Worm (Caenorhabditis elegans) whole organism, young adult: ENCODE measurements around the gene cyp-33C11.

Experiments used
- B0035.1 ChIP-seq: sonication (generic microtip); optimal IDR thresholded peaks from 2 replicates; lab custom pipeline; 2016; ENCODE audit warnings: missing genetic modification characterization, mild to moderate bottlenecking, missing compliant biosample characterization, missing genotype, missing genetic modification reagents
- B0261.1 ChIP-seq: sonication (generic microtip); optimal IDR thresholded peaks from 2 replicates; lab custom pipeline; 2016; ENCODE audit warnings: mild to moderate bottlenecking, missing genetic modification characterization, moderate library complexity, missing compliant biosample characterization
- C17E4.6 ChIP-seq: fragments of 200-800 bp; sonication (Bioruptor generic); IDR thresholded peaks from 2 replicates; pipeline ENCODE4 v1.3.6; 2022; ENCODE audit warnings: missing genetic modification reagents, missing genetic modification characterization, missing compliant biosample characterization
- F10E7.11 ChIP-seq: sonication (generic microtip); optimal IDR thresholded peaks from 2 replicates; lab custom pipeline; 2017; ENCODE audit warnings: mild to moderate bottlenecking, missing genetic modification characterization, moderate library complexity, missing compliant biosample characterization
- F23B12.7 ChIP-seq: sonication (generic microtip); optimal IDR thresholded peaks from 2 replicates; lab custom pipeline; 2017; ENCODE audit warnings: missing genetic modification characterization, mild to moderate bottlenecking, missing compliant biosample characterization, antibody characterized with exemption, moderate library complexity; ENCODE audit not compliant: insufficient read depth
- F33H1.4 ChIP-seq: fragments of 200-800 bp; sonication (Bioruptor generic); IDR thresholded peaks from 2 replicates; pipeline ENCODE4 v1.3.6; 2022; ENCODE audit warnings: missing genetic modification reagents, missing genetic modification characterization, missing compliant biosample characterization
- F49E8.2 ChIP-seq: sonication (generic microtip); optimal IDR thresholded peaks from 3 replicates; lab custom pipeline; 2017; ENCODE audit warnings: missing genetic modification characterization, mild to moderate bottlenecking, missing compliant biosample characterization, antibody characterized with exemption, moderate library complexity; ENCODE audit not compliant: insufficient read depth
- K12H6.12 ChIP-seq: fragments of 200-800 bp; sonication (Bioruptor generic); optimal IDR thresholded peaks from 2 replicates; lab custom pipeline; 2018; ENCODE audit warnings: mild to moderate bottlenecking, missing genetic modification characterization, missing compliant biosample characterization
- T07F8.4 ChIP-seq: sonication (generic microtip); optimal IDR thresholded peaks from 2 replicates; lab custom pipeline; 2016; ENCODE audit warnings: mild to moderate bottlenecking, missing genetic modification characterization, moderate library complexity, missing compliant biosample characterization
- Y53F4B.3 ChIP-seq: fragments of 200-800 bp; sonication (Bioruptor generic); IDR thresholded peaks from 2 replicates; pipeline ENCODE4 v1.3.6; 2022; ENCODE audit warnings: missing genetic modification reagents, missing genetic modification characterization, missing compliant biosample characterization
- Y67H2A.10 ChIP-seq: fragments of 200-800 bp; sonication (Bioruptor generic); conservative IDR thresholded peaks from 2 replicates; pipeline ENCODE4 v1.3.6; 2022; ENCODE audit warnings: missing genetic modification reagents, missing genetic modification characterization, missing compliant biosample characterization
- Y95B8A.8 ChIP-seq: fragments of 200-800 bp; sonication (Bioruptor generic); IDR thresholded peaks from 2 replicates; pipeline ENCODE4 v1.3.6; 2022; ENCODE audit warnings: missing genetic modification reagents, missing genetic modification characterization, missing compliant biosample characterization
- aptf-3 ChIP-seq: fragments of 200-800 bp; sonication (Bioruptor generic); IDR thresholded peaks from 2 replicates; pipeline ENCODE4 v1.3.6; 2022; ENCODE audit warnings: missing genetic modification characterization, missing compliant biosample characterization
- bed-1 ChIP-seq: fragments of 200-800 bp; sonication (Bioruptor generic); IDR thresholded peaks from 2 replicates; pipeline ENCODE4 v1.3.6; 2022; ENCODE audit warnings: missing genetic modification reagents, missing genetic modification characterization, missing compliant biosample characterization
- bed-2 ChIP-seq: fragments of 200-800 bp; sonication (Bioruptor generic); IDR thresholded peaks from 2 replicates; pipeline ENCODE4 v1.3.6; 2022; ENCODE audit warnings: missing genetic modification reagents, missing genetic modification characterization, missing compliant biosample characterization
- cebp-1 ChIP-seq, 2 experiments: fragments of 200-800 bp in 1 of 2; sonication (Bioruptor generic) in 1 of 2; sonication (generic microtip) in 1 of 2; IDR thresholded peaks in 1 of 2; optimal IDR thresholded peaks in 1 of 2; 2 replicates each; pipeline versions ENCODE4 v1.3.6 to Lab custom; 2017 to 2022; ENCODE audit warnings: missing compliant biosample characterization in 2 of 2, missing genetic modification characterization in 2 of 2, mild to moderate bottlenecking in 1 of 2, missing genetic modification reagents in 1 of 2, moderate library complexity in 1 of 2
- die-1 ChIP-seq: sonication (generic microtip); optimal IDR thresholded peaks from 2 replicates; lab custom pipeline; 2016; ENCODE audit warnings: missing genotype, mild to moderate bottlenecking, missing genetic modification characterization, missing compliant biosample characterization
- dox-1 ChIP-seq: fragments of 200-800 bp; sonication (Bioruptor generic); IDR thresholded peaks from 2 replicates; pipeline ENCODE4 v1.3.6; 2022; ENCODE audit warnings: missing genetic modification reagents, missing genetic modification characterization, missing compliant biosample characterization
- dpff-1 ChIP-seq: sonication (generic microtip); optimal IDR thresholded peaks from 2 replicates; lab custom pipeline; 2017; ENCODE audit warnings: mild to moderate bottlenecking, missing genetic modification characterization, missing compliant biosample characterization
- egl-18 ChIP-seq: fragments of 200-800 bp; sonication (Bioruptor generic); IDR thresholded peaks from 2 replicates; pipeline ENCODE4 v1.3.6; 2022; ENCODE audit warnings: missing genetic modification reagents, missing genetic modification characterization, missing compliant biosample characterization
- egl-44 ChIP-seq: fragments of 200-800 bp; sonication (Bioruptor generic); IDR thresholded peaks from 2 replicates; pipeline ENCODE4 v1.3.6; 2022; ENCODE audit warnings: missing genetic modification reagents, missing genetic modification characterization, missing compliant biosample characterization
- fkh-3 ChIP-seq: sonication (generic microtip); optimal IDR thresholded peaks from 2 replicates; lab custom pipeline; 2016; ENCODE audit warnings: mild to moderate bottlenecking, missing genetic modification characterization, missing compliant biosample characterization
- him-1 ChIP-seq: sonication (generic microtip); optimal IDR thresholded peaks from 2 replicates; lab custom pipeline; 2016; ENCODE audit warnings: missing genotype, missing genetic modification reagents, missing genetic modification characterization, missing compliant biosample characterization
- hlh-26 ChIP-seq: fragments of 200-800 bp; sonication (Bioruptor generic); conservative IDR thresholded peaks from 2 replicates; pipeline ENCODE4 v1.3.6; 2022; ENCODE audit warnings: missing genetic modification reagents, missing genetic modification characterization, missing compliant biosample characterization
- hrde-1 ChIP-seq: sonication (generic microtip); optimal IDR thresholded peaks from 2 replicates; lab custom pipeline; 2016; ENCODE audit warnings: missing genetic modification characterization, mild to moderate bottlenecking, missing compliant biosample characterization, moderate library complexity, missing genotype, missing genetic modification reagents, borderline replicate concordance
- let-526 ChIP-seq: fragments of 200-800 bp; sonication (Bioruptor generic); IDR thresholded peaks from 2 replicates; pipeline ENCODE4 v1.3.6; 2022; ENCODE audit warnings: missing genetic modification reagents, missing genetic modification characterization, missing compliant biosample characterization
- lin-26 ChIP-seq: fragments of 200-800 bp; sonication (Bioruptor generic); IDR thresholded peaks from 2 replicates; pipeline ENCODE4 v1.3.6; 2022; ENCODE audit warnings: missing genetic modification reagents, missing genetic modification characterization, missing compliant biosample characterization
- madf-10 ChIP-seq: sonication (generic microtip); optimal IDR thresholded peaks from 2 replicates; lab custom pipeline; 2016; ENCODE audit warnings: mild to moderate bottlenecking, missing genetic modification characterization, missing compliant biosample characterization
- madf-8 ChIP-seq: fragments of 200-800 bp; sonication (Bioruptor generic); conservative IDR thresholded peaks from 2 replicates; pipeline ENCODE4 v1.3.6; 2022; ENCODE audit warnings: missing genetic modification reagents, missing genetic modification characterization, missing compliant biosample characterization
- mxl-1 ChIP-seq: sonication (generic microtip); optimal IDR thresholded peaks from 2 replicates; lab custom pipeline; 2016; ENCODE audit warnings: missing genetic modification characterization, missing compliant biosample characterization
- nhr-179 ChIP-seq: sonication (generic microtip); optimal IDR thresholded peaks from 2 replicates; lab custom pipeline; 2016; ENCODE audit warnings: mild to moderate bottlenecking, missing genetic modification characterization, missing compliant biosample characterization
- nhr-80 ChIP-seq: sonication (generic microtip); optimal IDR thresholded peaks from 2 replicates; lab custom pipeline; 2016; ENCODE audit warnings: missing genetic modification characterization, missing compliant biosample characterization
- pha-4 ChIP-seq: fragments of 150-350 bp; sonication (generic microtip); optimal IDR thresholded peaks from 2 replicates; lab custom pipeline; 2014; ENCODE audit warnings: missing biosample characterization, missing genetic modification reagents, missing genetic modification characterization
- rcor-1 ChIP-seq: fragments of 200-800 bp; sonication (Bioruptor generic); IDR thresholded peaks from 2 replicates; pipeline ENCODE4 v1.3.6; 2022; ENCODE audit warnings: missing genetic modification reagents, missing genetic modification characterization, missing compliant biosample characterization
- rpc-1 ChIP-seq, 2 experiments: fragments of 150-350 bp in 1 of 2; sonication (generic microtip) in 1 of 2; optimal IDR thresholded peaks; 2 replicates each; lab custom pipeline; 2014 to 2018; ENCODE audit warnings: missing biosample characterization in 1 of 2, missing genetic modification characterization in 1 of 2, missing genetic modification reagents in 1 of 2, missing genotype in 1 of 2
- sdz-38 ChIP-seq: sonication (generic microtip); optimal IDR thresholded peaks from 2 replicates; lab custom pipeline; 2016; ENCODE audit warnings: missing genotype, missing genetic modification characterization, missing compliant biosample characterization
- sea-2 ChIP-seq: fragments of 200-800 bp; sonication (Bioruptor generic); IDR thresholded peaks from 2 replicates; pipeline ENCODE4 v1.3.6; 2022; ENCODE audit warnings: missing genetic modification characterization, missing compliant biosample characterization
- snpc-1.1 ChIP-seq: sonication (generic microtip); optimal IDR thresholded peaks from 2 replicates; lab custom pipeline; 2017; ENCODE audit warnings: missing genetic modification characterization, mild to moderate bottlenecking, missing compliant biosample characterization, antibody characterized with exemption, moderate library complexity, missing genotype, missing genetic modification reagents; ENCODE audit not compliant: insufficient read depth
- snpc-1.3 ChIP-seq: sonication (generic microtip); optimal IDR thresholded peaks from 2 replicates; lab custom pipeline; 2017; ENCODE audit warnings: missing genetic modification characterization, mild to moderate bottlenecking, missing compliant biosample characterization, antibody characterized with exemption, moderate library complexity, missing genotype, missing genetic modification reagents; ENCODE audit not compliant: insufficient read depth
- snpc-3.4 ChIP-seq: sonication (generic microtip); optimal IDR thresholded peaks from 2 replicates; lab custom pipeline; 2017; ENCODE audit warnings: missing genetic modification characterization, mild to moderate bottlenecking, missing compliant biosample characterization, antibody characterized with exemption, moderate library complexity, missing genotype, missing genetic modification reagents
- sptf-2 ChIP-seq: fragments of 200-800 bp; sonication (Bioruptor generic); optimal IDR thresholded peaks from 2 replicates; lab custom pipeline; 2018; ENCODE audit warnings: mild to moderate bottlenecking, missing genetic modification characterization, missing compliant biosample characterization
- zfh-2 ChIP-seq: fragments of 200-800 bp; sonication (Bioruptor generic); conservative IDR thresholded peaks from 2 replicates; pipeline ENCODE4 v1.3.6; 2022; ENCODE audit warnings: missing genetic modification reagents, missing genetic modification characterization, missing compliant biosample characterization
- ztf-18 ChIP-seq: sonication (generic microtip); optimal IDR thresholded peaks from 2 replicates; lab custom pipeline; 2016; ENCODE audit warnings: missing genotype, mild to moderate bottlenecking, missing genetic modification characterization, missing compliant biosample characterization
- ztf-22 ChIP-seq: fragments of 200-800 bp; sonication (Bioruptor generic); optimal IDR thresholded peaks from 2 replicates; lab custom pipeline; 2018; ENCODE audit warnings: mild to moderate bottlenecking, missing genetic modification characterization, moderate library complexity, missing compliant biosample characterization
- ztf-28 ChIP-seq: fragments of 200-800 bp; sonication (Bioruptor generic); IDR thresholded peaks from 2 replicates; pipeline ENCODE4 v1.3.6; 2022; ENCODE audit warnings: missing genetic modification reagents, missing genetic modification characterization, missing compliant biosample characterization

Gene cyp-33C11

DNA sequence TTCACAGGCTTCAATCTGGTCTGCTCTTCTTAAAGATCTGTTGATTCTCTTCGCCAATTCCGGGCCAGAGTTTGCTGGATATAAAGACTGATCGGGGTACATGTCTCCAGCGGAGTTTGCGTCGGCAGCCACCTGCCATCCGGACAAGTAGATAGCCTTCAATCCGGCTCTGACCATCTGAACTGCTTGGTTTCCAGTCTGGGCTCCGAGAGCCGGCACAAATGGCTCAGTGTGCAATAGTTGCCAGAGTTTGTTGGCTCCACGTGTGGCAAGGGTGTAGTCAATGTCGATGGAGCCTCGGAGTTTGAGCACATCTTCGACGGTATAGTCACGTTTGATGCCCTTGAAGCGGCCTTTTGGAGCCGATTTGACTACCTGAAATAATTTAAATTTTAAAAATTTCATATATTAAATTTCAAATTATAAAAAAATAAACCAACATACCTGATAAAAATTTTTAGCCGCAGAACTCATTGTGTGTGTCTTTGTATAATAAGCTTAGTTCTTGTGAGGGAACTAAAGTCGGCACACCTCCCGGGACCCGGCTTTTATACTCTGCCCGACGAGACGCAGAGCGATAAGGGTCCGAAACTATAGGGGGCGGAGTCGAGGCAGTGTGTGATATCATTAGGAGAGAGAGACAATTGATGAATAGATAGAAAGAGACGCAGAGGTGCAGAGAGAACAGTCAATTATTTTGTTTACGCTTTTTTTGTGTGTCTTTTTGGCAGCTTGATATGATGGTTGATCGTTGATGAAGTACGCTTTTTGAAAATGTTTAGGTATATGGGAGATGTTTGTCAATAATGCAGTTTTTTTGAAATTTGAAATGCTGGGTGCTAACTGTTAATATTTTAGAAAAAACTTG, 14.9 kb upstream of the cyp-33C11 start, which contains the start of the genes icl-1 and srh-2 (continued):
- no peak for TF ChIP-seq die-1
- no peak for TF ChIP-seq madf-8 (GFP tag; lab: Robert Waterston, UW)
- no peak for TF ChIP-seq rpc-1 (optimal IDR thresholded peaks at IDR 0.05; lab: Kevin White, UChicago)
- TF ChIP-seq rpc-1 (tag; optimal IDR thresholded peaks at IDR 0.05; lab: Kevin White, UChicago), result no peak
- no peak for TF ChIP-seq F10E7.11 (tag; lab: Kevin White, UChicago)
- TF ChIP-seq C17E4.6, result no peak
- TF ChIP-seq mxl-1, result no peak
- no peak for TF ChIP-seq F49E8.2 (tag; lab: Kevin White, UChicago)
- TF ChIP-seq fkh-3 (tag; lab: Kevin White, UChicago), result no peak
- peak; percentile 64 for TF ChIP-seq sptf-2
- TF ChIP-seq Y95B8A.8 (GFP tag; lab: Robert Waterston, UW), result peak; percentile 11; the same call in 1 of the 2 replicates
- TF ChIP-seq let-526 (GFP tag; lab: Robert Waterston, UW), result 0 out of 2 replicates have a peak, but pooled peaks have one; percentile 23
- peak; percentile 60 for TF ChIP-seq pha-4 (tag; lab: Kevin White, UChicago)
- TF ChIP-seq B0261.1 (tag; lab: Kevin White, UChicago), result no peak
- TF ChIP-seq madf-10 (tag; lab: Kevin White, UChicago), result peak; percentile 43
- TF ChIP-seq snpc-3.4 (tag; lab: Kevin White, UChicago), result no peak
- TF ChIP-seq snpc-1.1 (tag; lab: Kevin White, UChicago), result no peak
- TF ChIP-seq F23B12.7, result no peak
- TF ChIP-seq snpc-1.3, result no peak
- TF ChIP-seq ztf-28 (GFP tag; lab: Robert Waterston, UW), result 0 out of 2 replicates have a peak, but pooled peaks have one; percentile 46
- peak; percentile 64 for TF ChIP-seq dox-1 (GFP tag; lab: Robert Waterston, UW)
- TF ChIP-seq K12H6.12 (tag; lab: Kevin White, UChicago), result no peak
- no peak for TF ChIP-seq sea-2 (GFP tag; lab: Robert Waterston, UW)
- TF ChIP-seq nhr-80 (tag; lab: Kevin White, UChicago), result peak; percentile 13
- TF ChIP-seq dpff-1, result peak; percentile 68
- TF ChIP-seq F33H1.4, result no peak
- no peak for TF ChIP-seq aptf-3
- no peak for TF ChIP-seq nhr-179
- TF ChIP-seq T07F8.4, result no peak
- TF ChIP-seq lin-26 (GFP tag; lab: Robert Waterston, UW), result peak; percentile 85
- TF ChIP-seq rcor-1, result 0 out of 2 replicates have a peak, but pooled peaks have one; percentile 36
- no peak for TF ChIP-seq sdz-38 (tag; lab: Kevin White, UChicago)
- TF ChIP-seq Y53F4B.3 (GFP tag; lab: Robert Waterston, UW), result no peak
- no peak for TF ChIP-seq egl-44 (GFP tag; lab: Robert Waterston, UW)
- TF ChIP-seq Y67H2A.10 (GFP tag; lab: Robert Waterston, UW), result no peak
- TF ChIP-seq bed-1 (GFP tag; lab: Robert Waterston, UW), result no peak
- TF ChIP-seq bed-2 (GFP tag; lab: Robert Waterston, UW), result no peak
- TF ChIP-seq ztf-18, result no peak
- TF ChIP-seq cebp-1 (GFP tag; IDR thresholded peaks at IDR 0.05; lab: Robert Waterston, UW), result no peak; the same call in 1 of the 2 replicates
- TF ChIP-seq cebp-1 (tag; optimal IDR thresholded peaks at IDR 0.05; lab: Kevin White, UChicago), result peak; percentile 70
- TF ChIP-seq egl-18, result no peak
- peak; percentile 79 for TF ChIP-seq zfh-2 (GFP tag; lab: Robert Waterston, UW)
- TF ChIP-seq him-1 (tag; lab: Kevin White, UChicago), result no peak
- TF ChIP-seq B0035.1 (tag; lab: Kevin White, UChicago), result peak; percentile 39
- TF ChIP-seq hrde-1 (tag; lab: Kevin White, UChicago), result no peak
- TF ChIP-seq ztf-22, result no peak
- TF ChIP-seq hlh-26 (GFP tag; lab: Robert Waterston, UW), result 0 out of 2 replicates have a peak, but pooled peaks have one; percentile 67
